Worm (Caenorhabditis elegans) whole organism, L1 larva: ENCODE results near the gene abu-5.

ENCODE experiments used
- blmp-1 ChIP-seq: fragments of 150-350 bp; optimal IDR thresholded peaks from 2 replicates; lab custom pipeline; 2014; ENCODE audit warnings: missing biosample characterization, missing genetic modification characterization
- ces-1 ChIP-seq: fragments of 150-350 bp; optimal IDR thresholded peaks from 2 replicates; lab custom pipeline; 2014; ENCODE audit warnings: missing biosample characterization, missing genetic modification reagents, missing genetic modification characterization
- elt-2 ChIP-seq: sonication (generic microtip); optimal IDR thresholded peaks from 2 replicates; lab custom pipeline; 2016; ENCODE audit warnings: missing genetic modification characterization, mild to moderate bottlenecking, inconsistent platforms, missing compliant biosample characterization, missing genetic modification reagents
- lin-13 ChIP-seq: fragments of 150-350 bp; optimal IDR thresholded peaks from 2 replicates; lab custom pipeline; 2014; ENCODE audit warnings: missing biosample characterization, missing genetic modification reagents, missing genetic modification characterization
- lir-3 ChIP-seq: sonication (generic microtip); optimal IDR thresholded peaks from 2 replicates; lab custom pipeline; 2016; ENCODE audit warnings: mild to moderate bottlenecking, missing genetic modification characterization, moderate library complexity, missing compliant biosample characterization; ENCODE audit not compliant: poor library complexity
- nhr-11 ChIP-seq: fragments of 150-350 bp; optimal IDR thresholded peaks from 2 replicates; lab custom pipeline; 2014; ENCODE audit warnings: missing biosample characterization, missing genetic modification characterization
- nhr-237 ChIP-seq: fragments of 150-350 bp; optimal IDR thresholded peaks from 2 replicates; lab custom pipeline; 2014; ENCODE audit warnings: missing biosample characterization, missing genetic modification characterization
- nhr-28 ChIP-seq: fragments of 150-350 bp; optimal IDR thresholded peaks from 2 replicates; lab custom pipeline; 2014; ENCODE audit warnings: missing biosample characterization, missing genetic modification characterization
- pag-3 ChIP-seq: sonication (generic microtip); optimal IDR thresholded peaks from 2 replicates; lab custom pipeline; 2017; ENCODE audit warnings: missing genetic modification characterization, mild to moderate bottlenecking, missing compliant biosample characterization, antibody characterized with exemption, borderline replicate concordance; ENCODE audit not compliant: insufficient read depth
- pax-3 ChIP-seq: fragments of 200-800 bp; sonication (Bioruptor generic); optimal IDR thresholded peaks from 2 replicates; lab custom pipeline; 2018; ENCODE audit warnings: mild to moderate bottlenecking, missing genetic modification characterization, moderate library complexity, missing compliant biosample characterization
- unc-62 ChIP-seq: fragments of 150-350 bp; optimal IDR thresholded peaks from 2 replicates; lab custom pipeline; 2014; ENCODE audit warnings: missing biosample characterization, missing genetic modification reagents, missing genetic modification characterization
- zag-1 ChIP-seq: fragments of 150-350 bp; optimal IDR thresholded peaks from 2 replicates; lab custom pipeline; 2014; ENCODE audit warnings: missing biosample characterization, missing genetic modification characterization

DNA sequence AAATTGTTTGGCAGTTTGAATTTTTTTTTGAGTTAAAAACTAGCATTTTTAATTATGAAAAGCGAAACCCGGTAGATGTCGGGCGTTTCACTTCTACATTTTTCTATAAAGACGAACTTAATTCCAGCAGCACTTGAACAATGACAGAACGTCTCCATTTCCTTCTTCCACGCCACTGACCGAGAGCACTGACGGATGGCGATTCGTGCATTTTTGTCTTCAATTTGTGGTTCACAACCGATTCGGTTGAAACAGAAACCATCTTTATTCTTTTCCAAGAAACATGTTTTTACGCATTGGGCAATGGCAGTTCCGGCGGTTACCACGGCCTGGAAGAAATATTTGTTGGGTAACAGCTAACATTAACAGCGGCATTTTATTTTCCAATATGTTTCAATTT is 22.6 kb downstream of the abu-5 start:
- no peak for TF ChIP-seq pag-3 (tag; lab: Kevin White, UChicago)
- TF ChIP-seq zag-1 (tag; lab: Kevin White, UChicago) = no peak
- TF ChIP-seq lin-13 (GFP tag; lab: Kevin White, UChicago) = no peak
- no peak for TF ChIP-seq lir-3 (tag; lab: Kevin White, UChicago)
- TF ChIP-seq unc-62 = no peak
- TF ChIP-seq pax-3 (tag; lab: Kevin White, UChicago) = no peak
- no peak for TF ChIP-seq nhr-28
- no peak for TF ChIP-seq nhr-237
- no peak for TF ChIP-seq nhr-11 (tag; lab: Kevin White, UChicago)
- TF ChIP-seq elt-2 = no peak
- TF ChIP-seq ces-1 = no peak
- TF ChIP-seq blmp-1 (tag; lab: Kevin White, UChicago) = no peak
